Fruit fly (Drosophila melanogaster) whole organism, embryonic: ENCODE results near the gene CG2021.

Experiments used
- Adf1 ChIP-seq: fragments of 200-800 bp; sonication (Bioruptor generic); IDR thresholded peaks from 2 replicates; pipeline ENCODE4 v1.3.6; 2022; ENCODE audit warnings: missing biosample characterization, missing genetic modification characterization
- Asciz ChIP-seq: fragments of 200-800 bp; sonication (Bioruptor generic); optimal IDR thresholded peaks from 2 replicates; lab custom pipeline; 2017; ENCODE audit warnings: missing biosample characterization, mild to moderate bottlenecking, missing genetic modification characterization, missing genetic modification reagents
- CG11456 ChIP-seq: fragments of 200-800 bp; sonication (Bioruptor generic); IDR thresholded peaks from 3 replicates; pipeline ENCODE4 v1.3.6; 2022; ENCODE audit warnings: missing biosample characterization, missing genetic modification characterization
- CG12659 ChIP-seq: fragments of 200-800 bp; sonication (Bioruptor generic); optimal IDR thresholded peaks from 3 replicates; lab custom pipeline; 2017; ENCODE audit warnings: mild to moderate bottlenecking, missing biosample characterization, missing genetic modification reagents, missing genetic modification characterization
- CG13296 ChIP-seq: fragments of 200-800 bp; sonication (Bioruptor generic); optimal IDR thresholded peaks from 3 replicates; lab custom pipeline; 2018; ENCODE audit warnings: missing biosample characterization, mild to moderate bottlenecking, missing genetic modification characterization
- CG13894 ChIP-seq: fragments of 200-800 bp; sonication (Bioruptor generic); optimal IDR thresholded peaks from 3 replicates; lab custom pipeline; 2018; ENCODE audit warnings: missing biosample characterization, mild to moderate bottlenecking, missing genetic modification characterization, moderate library complexity
- CG17385 ChIP-seq: fragments of 200-800 bp; sonication (Bioruptor generic); optimal IDR thresholded peaks from 3 replicates; lab custom pipeline; 2018; ENCODE audit warnings: missing biosample characterization, mild to moderate bottlenecking, missing genetic modification characterization
- CG18262 ChIP-seq: fragments of 200-800 bp; optimal IDR thresholded peaks from 3 replicates; lab custom pipeline; 2019; ENCODE audit warnings: missing biosample characterization, mild to moderate bottlenecking, missing genetic modification characterization, moderate library complexity
- CG2116 ChIP-seq: fragments of 200-800 bp; sonication (Bioruptor generic); optimal IDR thresholded peaks from 3 replicates; lab custom pipeline; 2018; ENCODE audit warnings: missing biosample characterization, mild to moderate bottlenecking, missing genetic modification characterization
- CG2712 ChIP-seq: fragments of 200-800 bp; optimal IDR thresholded peaks from 3 replicates; lab custom pipeline; 2019; ENCODE audit warnings: missing biosample characterization, mild to moderate bottlenecking, missing genetic modification characterization, moderate library complexity
- CG3281 ChIP-seq: fragments of 200-800 bp; sonication (Bioruptor generic); optimal IDR thresholded peaks from 3 replicates; lab custom pipeline; 2017; ENCODE audit warnings: missing biosample characterization, mild to moderate bottlenecking, missing genetic modification characterization
- CG3726 ChIP-seq: fragments of 200-800 bp; sonication (Bioruptor generic); IDR thresholded peaks from 3 replicates; pipeline ENCODE4, ENCODE4 v1.3.6; 2022; ENCODE audit warnings: missing biosample characterization, missing genetic modification characterization
- CG43689 ChIP-seq: fragments of 200-800 bp; sonication (Bioruptor generic); IDR thresholded peaks from 2 replicates; pipeline ENCODE4 v1.3.6; 2022; ENCODE audit warnings: missing biosample characterization, missing genetic modification characterization
- CG6175 ChIP-seq: fragments of 200-800 bp; sonication (Bioruptor generic); IDR thresholded peaks from 3 replicates; pipeline ENCODE4 v1.3.6; 2022; ENCODE audit warnings: missing biosample characterization, missing genetic modification characterization
- CG7357 ChIP-seq: fragments of 200-800 bp; sonication (Bioruptor generic); IDR thresholded peaks from 3 replicates; pipeline ENCODE4 v1.3.6; 2022; ENCODE audit warnings: missing biosample characterization, missing genetic modification characterization
- CG7839 ChIP-seq: fragments of 200-800 bp; sonication (Bioruptor generic); optimal IDR thresholded peaks from 3 replicates; lab custom pipeline; 2018; ENCODE audit warnings: missing biosample characterization, mild to moderate bottlenecking, missing genetic modification characterization, moderate library complexity
- CG8388 ChIP-seq: fragments of 200-800 bp; sonication (Bioruptor generic); optimal IDR thresholded peaks from 2 replicates; lab custom pipeline; 2019; ENCODE audit warnings: missing biosample characterization, mild to moderate bottlenecking, missing genetic modification characterization, moderate library complexity
- CG8765 ChIP-seq: fragments of 200-800 bp; sonication (Bioruptor generic); IDR thresholded peaks from 2 replicates; pipeline ENCODE4 v1.3.6; 2022; ENCODE audit warnings: missing biosample characterization, missing genetic modification characterization
- CG9437 ChIP-seq: fragments of 200-800 bp; sonication (Bioruptor generic); optimal IDR thresholded peaks from 2 replicates; lab custom pipeline; 2018; ENCODE audit warnings: missing biosample characterization, mild to moderate bottlenecking, missing genetic modification characterization
- CG9609 ChIP-seq: fragments of 200-800 bp; sonication (Bioruptor generic); optimal IDR thresholded peaks from 3 replicates; lab custom pipeline; 2016; ENCODE audit warnings: missing biosample characterization, missing genetic modification characterization
- CG9797 ChIP-seq: fragments of 200-800 bp; sonication (Bioruptor generic); optimal IDR thresholded peaks from 3 replicates; lab custom pipeline; 2018; ENCODE audit warnings: missing biosample characterization, mild to moderate bottlenecking, missing genetic modification characterization
- CoRest ChIP-seq: fragments of 200-800 bp; sonication (Bioruptor generic); optimal IDR thresholded peaks from 3 replicates; lab custom pipeline; 2018; ENCODE audit warnings: missing biosample characterization, mild to moderate bottlenecking, missing genetic modification characterization, moderate library complexity
- HmgZ ChIP-seq: fragments of 200-800 bp; sonication (Bioruptor generic); optimal IDR thresholded peaks from 2 replicates; lab custom pipeline; 2018; ENCODE audit warnings: missing biosample characterization, mild to moderate bottlenecking, missing genetic modification characterization
- Hmx ChIP-seq: fragments of 200-800 bp; sonication (Bioruptor generic); optimal IDR thresholded peaks from 2 replicates; lab custom pipeline; 2016; ENCODE audit warnings: missing biosample characterization, missing genetic modification characterization
- Hr78 ChIP-seq, 2 experiments: fragments of 200-800 bp in 1 of 2; fragments of >200 bp in 1 of 2; sonication (Bioruptor generic) in 1 of 2; optimal IDR thresholded peaks; 2 replicates each; lab custom pipeline; 2017 to 2019; ENCODE audit warnings: missing biosample characterization in 2 of 2, missing genetic modification characterization in 2 of 2, mild to moderate bottlenecking in 1 of 2, moderate library complexity in 1 of 2
- NfI ChIP-seq: fragments of 200-800 bp; sonication (Bioruptor generic); optimal IDR thresholded peaks from 3 replicates; lab custom pipeline; 2018; ENCODE audit warnings: missing biosample characterization, mild to moderate bottlenecking, missing genetic modification characterization, moderate library complexity
- Poxn ChIP-seq: fragments of 200-800 bp; sonication (Bioruptor generic); IDR thresholded peaks from 2 replicates; pipeline ENCODE4 v1.3.6; 2022; ENCODE audit warnings: missing biosample characterization, missing genetic modification characterization
- Rx ChIP-seq: fragments of 200-800 bp; sonication (Bioruptor generic); IDR thresholded peaks from 2 replicates; pipeline ENCODE4 v1.3.6; 2022; ENCODE audit warnings: missing biosample characterization, missing genetic modification characterization
- TFAM ChIP-seq: fragments of 200-800 bp; sonication (Bioruptor generic); optimal IDR thresholded peaks from 2 replicates; lab custom pipeline; 2017; ENCODE audit warnings: missing biosample characterization, missing genetic modification characterization, inconsistent platforms
- bowl ChIP-seq: fragments of 200-800 bp; sonication (Bioruptor generic); IDR thresholded peaks from 2 replicates; pipeline ENCODE4 v1.3.6; 2022; ENCODE audit warnings: missing biosample characterization, missing genetic modification characterization
- cad ChIP-seq: fragments of >200 bp; optimal IDR thresholded peaks from 2 replicates; lab custom pipeline; 2017; ENCODE audit warnings: missing biosample characterization, missing genetic modification characterization
- chm ChIP-seq: fragments of 200-800 bp; sonication (Bioruptor generic); IDR thresholded peaks from 2 replicates; pipeline ENCODE4 v1.3.6; 2022; ENCODE audit warnings: missing biosample characterization, missing genetic modification characterization
- ci ChIP-seq: fragments of 200-800 bp; sonication (Bioruptor generic); IDR thresholded peaks from 3 replicates; pipeline ENCODE4 v1.3.6; 2022; ENCODE audit warnings: missing biosample characterization, missing genetic modification characterization
- danr ChIP-seq: fragments of 200-800 bp; sonication (Bioruptor generic); IDR thresholded peaks from 2 replicates; pipeline ENCODE4 v1.3.6; 2022; ENCODE audit warnings: missing biosample characterization, missing genetic modification characterization
- dmrt11E ChIP-seq: fragments of 200-800 bp; sonication (Bioruptor generic); optimal IDR thresholded peaks from 3 replicates; lab custom pipeline; 2018; ENCODE audit warnings: missing biosample characterization, mild to moderate bottlenecking, missing genetic modification characterization, moderate library complexity
- fu2 ChIP-seq: fragments of 200-800 bp; sonication (Bioruptor generic); optimal IDR thresholded peaks from 2 replicates; lab custom pipeline; 2016; ENCODE audit warnings: missing biosample characterization, missing genetic modification characterization
- gcm ChIP-seq: fragments of 200-800 bp; sonication (Bioruptor generic); optimal IDR thresholded peaks from 2 replicates; lab custom pipeline; 2019; ENCODE audit warnings: missing biosample characterization, mild to moderate bottlenecking, missing genetic modification characterization, moderate library complexity
- insv ChIP-seq, 2 experiments: fragments of 200-800 bp; sonication (Bioruptor generic); optimal IDR thresholded peaks; 3 replicates each; lab custom pipeline; 2016 to 2018; ENCODE audit warnings: missing biosample characterization in 2 of 2, missing genetic modification characterization in 2 of 2
- lbe ChIP-seq: fragments of 200-800 bp; sonication (Bioruptor generic); optimal IDR thresholded peaks from 2 replicates; lab custom pipeline; 2016; ENCODE audit warnings: missing biosample characterization, mild to moderate bottlenecking, missing genetic modification characterization
- lmd ChIP-seq: fragments of 200-800 bp; sonication (Bioruptor generic); IDR thresholded peaks from 2 replicates; pipeline ENCODE4 v1.3.6; 2022; ENCODE audit warnings: missing biosample characterization, missing genetic modification characterization
- oc ChIP-seq: fragments of 200-800 bp; sonication (Bioruptor generic); optimal IDR thresholded peaks from 2 replicates; lab custom pipeline; 2018; ENCODE audit warnings: missing biosample characterization, mild to moderate bottlenecking, missing genetic modification characterization, moderate library complexity
- peb ChIP-seq: fragments of 200-800 bp; sonication (Bioruptor generic); IDR thresholded peaks from 2 replicates; pipeline ENCODE4 v1.3.6; 2022; ENCODE audit warnings: missing biosample characterization, missing genetic modification characterization
- pho ChIP-seq: fragments of 200-800 bp; sonication (Bioruptor generic); optimal IDR thresholded peaks from 2 replicates; lab custom pipeline; 2016; ENCODE audit warnings: missing biosample characterization, missing genetic modification characterization
- ro ChIP-seq: fragments of 200-800 bp; sonication (Bioruptor generic); IDR thresholded peaks from 2 replicates; pipeline ENCODE4 v1.3.6; 2022; ENCODE audit warnings: missing biosample characterization, missing genetic modification characterization
- sim ChIP-seq: fragments of 200-800 bp; sonication (Bioruptor generic); IDR thresholded peaks from 2 replicates; pipeline ENCODE4 v1.3.6; 2022; ENCODE audit warnings: missing biosample characterization, missing genetic modification characterization
- sqz ChIP-seq: fragments of 200-800 bp; sonication (Bioruptor generic); optimal IDR thresholded peaks from 3 replicates; lab custom pipeline; 2018; ENCODE audit warnings: missing biosample characterization, mild to moderate bottlenecking, missing genetic modification characterization
- tgo ChIP-seq: fragments of 200-800 bp; sonication (Bioruptor generic); IDR thresholded peaks from 3 replicates; pipeline ENCODE4 v1.3.6; 2022; ENCODE audit warnings: missing biosample characterization, missing genetic modification characterization
- tna ChIP-seq: fragments of 200-800 bp; sonication (Bioruptor generic); IDR thresholded peaks from 2 replicates; pipeline ENCODE4 v1.3.6; 2022; ENCODE audit warnings: missing biosample characterization, missing genetic modification characterization; ENCODE audit not compliant: partially characterized antibody
- yki ChIP-seq: fragments of >200 bp; optimal IDR thresholded peaks from 3 replicates; lab custom pipeline; 2018

Gene CG2021

dm6 chr3L:1774713-1775648 lies 2.2 kb downstream of the CG2021 start, which contains the start of the genes CG13933 and PolD2 (continued):
- peak; percentile 65; the same call in 1 of the 2 replicates for TF ChIP-seq sim (GFP tag; lab: Robert Waterston, UW)
- TF ChIP-seq yki (lab: Kevin White, UChicago): no peak
- peak; percentile 98 for TF ChIP-seq CG12659 (GFP tag; lab: Kevin White, UChicago)
- peak; percentile 88 for TF ChIP-seq lmd (GFP tag; lab: Robert Waterston, UW)
- peak; percentile 96 for TF ChIP-seq Rx
- peak; percentile 96 for TF ChIP-seq ro (GFP tag; lab: Robert Waterston, UW)
- TF ChIP-seq CG17385 (GFP tag; lab: Kevin White, UChicago): peak; percentile 98
- peak; percentile 97 for TF ChIP-seq CG2712 (tag; lab: Kevin White, UChicago)
- TF ChIP-seq oc (tag; lab: Kevin White, UChicago): peak; percentile 99
- no peak for TF ChIP-seq CG13894 (tag; lab: Kevin White, UChicago)
- peak; percentile 99 for TF ChIP-seq ci (GFP tag; lab: Robert Waterston, UW)
- peak; percentile 96 for TF ChIP-seq HmgZ (tag; lab: Kevin White, UChicago)
- TF ChIP-seq CG7839 (tag; lab: Kevin White, UChicago): peak; percentile 98
- peak; percentile 91 for TF ChIP-seq Poxn (GFP tag; lab: Robert Waterston, UW)
- peak; percentile 85 for TF ChIP-seq CG11456 (GFP tag; lab: Robert Waterston, UW)
- TF ChIP-seq chm (GFP tag; lab: Robert Waterston, UW): peak; percentile 98
- peak; percentile 96 for TF ChIP-seq CG3726
- no peak for TF ChIP-seq CG13296
- TF ChIP-seq Adf1 (GFP tag; lab: Robert Waterston, UW): peak; percentile 86
- TF ChIP-seq CG6175 (GFP tag; lab: Robert Waterston, UW): peak; percentile 59; the same call in 2 of the 3 replicates
- peak; percentile 99 for TF ChIP-seq bowl (GFP tag; lab: Robert Waterston, UW)
- no peak for TF ChIP-seq cad (GFP tag; lab: Kevin White, UChicago)
- no peak for TF ChIP-seq lbe
- TF ChIP-seq CG18262 (tag; lab: Kevin White, UChicago): peak; percentile 95
- peak; percentile 94 for TF ChIP-seq CG9437 (GFP tag; lab: Kevin White, UChicago)
- TF ChIP-seq danr (GFP tag; lab: Robert Waterston, UW): peak; percentile 46; the same call in 1 of the 2 replicates
- no peak for TF ChIP-seq sqz (GFP tag; lab: Kevin White, UChicago)
- peak; percentile 72 for TF ChIP-seq fu2 (GFP tag; lab: Kevin White, UChicago)
- no peak for TF ChIP-seq CG9797 (GFP tag; lab: Kevin White, UChicago)
- peak; percentile 97 for TF ChIP-seq CG43689 (GFP tag; lab: Robert Waterston, UW)
- peak; percentile 99 for TF ChIP-seq dmrt11E (tag; lab: Kevin White, UChicago)
- peak; percentile 97 for TF ChIP-seq gcm (GFP tag; lab: Kevin White, UChicago)
- peak in 1 of 2 experiments; percentile 67 for TF ChIP-seq insv (GFP tag; optimal IDR thresholded peaks at IDR 0.05; lab: Kevin White, UChicago)
- TF ChIP-seq Asciz (GFP tag; lab: Kevin White, UChicago): no peak
- TF ChIP-seq Hr78 (GFP tag; optimal IDR thresholded peaks at IDR 0.05; lab: Kevin White, UChicago): no peak
- peak; percentile 94 for TF ChIP-seq peb (GFP tag; lab: Robert Waterston, UW)
- TF ChIP-seq CG8765: peak; percentile 90
- TF ChIP-seq CG9609 (GFP tag; lab: Kevin White, UChicago): peak; percentile 80
- peak; percentile 96 for TF ChIP-seq CG8388 (GFP tag; lab: Kevin White, UChicago)
- TF ChIP-seq tgo (GFP tag; lab: Robert Waterston, UW): peak; percentile 97
- TF ChIP-seq Hmx (GFP tag; lab: Kevin White, UChicago): no peak
- TF ChIP-seq NfI (GFP tag; lab: Kevin White, UChicago): peak; percentile 98
- peak; percentile 20 for TF ChIP-seq TFAM (GFP tag; lab: Kevin White, UChicago)
- peak; percentile 99 for TF ChIP-seq CoRest
- peak; percentile 83 for TF ChIP-seq CG2116
- no peak for TF ChIP-seq CG3281 (GFP tag; lab: Kevin White, UChicago)
- TF ChIP-seq CG7357 (GFP tag; lab: Robert Waterston, UW): peak; percentile 88
- TF ChIP-seq tna (GFP tag; lab: Robert Waterston, UW): peak; percentile 90
- peak; percentile 69 for TF ChIP-seq pho (GFP tag; lab: Kevin White, UChicago)
